Fruit fly (Drosophila melanogaster) whole organism, prepupa: ENCODE measurements around the gene N.

Experiments
- CG11294 ChIP-seq: fragments of 200-800 bp; sonication (Bioruptor generic); IDR thresholded peaks from 2 replicates; pipeline ENCODE4 v1.3.6; 2022; ENCODE audit warnings: missing biosample characterization, missing genetic modification characterization
- CG11762 ChIP-seq: fragments of 200-800 bp; sonication (Bioruptor generic); optimal IDR thresholded peaks from 3 replicates; lab custom pipeline; 2016; ENCODE audit warnings: missing biosample characterization, missing genetic modification characterization; ENCODE audit not compliant: insufficient read depth
- CG6792 ChIP-seq: fragments of 200-800 bp; sonication (Bioruptor generic); optimal IDR thresholded peaks from 3 replicates; lab custom pipeline; 2016; ENCODE audit warnings: missing biosample characterization, missing genetic modification characterization
- CG6808 ChIP-seq: fragments of 200-800 bp; sonication (Bioruptor generic); optimal IDR thresholded peaks from 3 replicates; lab custom pipeline; 2017; ENCODE audit warnings: missing biosample characterization, missing genetic modification characterization, mild to moderate bottlenecking, moderate library complexity, missing genetic modification reagents
- CG8319 ChIP-seq: fragments of 200-800 bp; sonication (Bioruptor generic); optimal IDR thresholded peaks from 3 replicates; lab custom pipeline; 2016; ENCODE audit warnings: missing biosample characterization, missing genetic modification characterization
- Eip75B ChIP-seq: fragments of 200-800 bp; sonication (Bioruptor generic); optimal IDR thresholded peaks from 3 replicates; lab custom pipeline; 2016; ENCODE audit warnings: missing biosample characterization, missing genetic modification characterization
- Hr38 ChIP-seq: sonication (Bioruptor generic); optimal IDR thresholded peaks from 2 replicates; lab custom pipeline; 2016; ENCODE audit warnings: missing biosample characterization, missing genetic modification characterization
- Sox15 ChIP-seq: fragments of 200-800 bp; sonication (Bioruptor generic); optimal IDR thresholded peaks from 3 replicates; lab custom pipeline; 2016; ENCODE audit warnings: missing biosample characterization, missing genetic modification characterization
- dac ChIP-seq: fragments of 200-800 bp; sonication (Bioruptor generic); optimal IDR thresholded peaks from 2 replicates; lab custom pipeline; 2017; ENCODE audit warnings: missing biosample characterization, mild to moderate bottlenecking, missing genetic modification characterization
- lz ChIP-seq: fragments of 200-800 bp; sonication (Bioruptor generic); optimal IDR thresholded peaks from 3 replicates; lab custom pipeline; 2016; ENCODE audit warnings: missing biosample characterization, missing genetic modification characterization
- net ChIP-seq: fragments of 200-800 bp; sonication (Bioruptor generic); optimal IDR thresholded peaks from 3 replicates; lab custom pipeline; 2016; ENCODE audit warnings: missing biosample characterization, missing genetic modification characterization
- spab ChIP-seq: fragments of 200-800 bp; sonication (Bioruptor generic); optimal IDR thresholded peaks from 2 replicates; lab custom pipeline; 2017; ENCODE audit warnings: missing biosample characterization, mild to moderate bottlenecking, missing genetic modification characterization, missing genetic modification reagents
- vri ChIP-seq: fragments of 200-800 bp; sonication (Bioruptor generic); optimal IDR thresholded peaks from 3 replicates; lab custom pipeline; 2016; ENCODE audit warnings: missing biosample characterization, mild to moderate bottlenecking, missing genetic modification characterization

Gene N

dm6 chrX:3205887-3206794 is 71.5 kb downstream of the N start (continued):
- TF ChIP-seq CG6792 (GFP tag; lab: Kevin White, UChicago) = peak; percentile 51
- peak; percentile 28 for TF ChIP-seq net
- peak; percentile 33 for TF ChIP-seq vri (GFP tag; lab: Kevin White, UChicago)
- peak; percentile 55 for TF ChIP-seq Eip75B
- peak; percentile 23 for TF ChIP-seq CG8319 (GFP tag; lab: Kevin White, UChicago)
- no peak for TF ChIP-seq Hr38 (GFP tag; lab: Kevin White, UChicago)
- no peak for TF ChIP-seq dac (GFP tag; lab: Kevin White, UChicago)
- TF ChIP-seq Sox15 (GFP tag; lab: Kevin White, UChicago) = peak; percentile 23
- TF ChIP-seq lz (GFP tag; lab: Kevin White, UChicago) = peak; percentile 47
- peak; percentile 31 for TF ChIP-seq CG6808 (GFP tag; lab: Kevin White, UChicago)
- peak; percentile 2 for TF ChIP-seq CG11762
- TF ChIP-seq spab (GFP tag; lab: Kevin White, UChicago) = peak; percentile 40
- TF ChIP-seq CG11294 (GFP tag; lab: Robert Waterston, UW) = peak; percentile 41
